Fruit fly (Drosophila melanogaster) whole organism, embryonic: ENCODE data around the gene Or82a.

Experiments
- Ada2b ChIP-seq: fragments of 200-800 bp; sonication (Bioruptor generic); IDR thresholded peaks from 2 replicates; pipeline ENCODE4 v1.3.6; 2022; ENCODE audit warnings: missing biosample characterization, missing genetic modification characterization
- CG11504 ChIP-seq: fragments of 200-800 bp; sonication (Bioruptor generic); optimal IDR thresholded peaks from 3 replicates; lab custom pipeline; 2019; ENCODE audit warnings: missing biosample characterization, mild to moderate bottlenecking, missing genetic modification characterization, moderate library complexity
- CG13894 ChIP-seq: fragments of 200-800 bp; sonication (Bioruptor generic); optimal IDR thresholded peaks from 3 replicates; lab custom pipeline; 2018; ENCODE audit warnings: missing biosample characterization, mild to moderate bottlenecking, missing genetic modification characterization, moderate library complexity
- CG17612 ChIP-seq: fragments of 200-800 bp; sonication (Bioruptor generic); IDR thresholded peaks from 2 replicates; pipeline ENCODE4 v1.3.6; 2022; ENCODE audit warnings: missing biosample characterization, missing genetic modification characterization
- CG33557 ChIP-seq: fragments of 200-800 bp; sonication (Bioruptor generic); optimal IDR thresholded peaks from 2 replicates; lab custom pipeline; 2019; ENCODE audit warnings: missing biosample characterization, mild to moderate bottlenecking, missing genetic modification characterization, moderate library complexity
- CG3726 ChIP-seq: fragments of 200-800 bp; sonication (Bioruptor generic); IDR thresholded peaks from 3 replicates; pipeline ENCODE4, ENCODE4 v1.3.6; 2022; ENCODE audit warnings: missing biosample characterization, missing genetic modification characterization
- CG4328 ChIP-seq: fragments of 200-800 bp; sonication (Bioruptor generic); optimal IDR thresholded peaks from 3 replicates; lab custom pipeline; 2017; ENCODE audit warnings: missing biosample characterization, missing genetic modification reagents, missing genetic modification characterization
- CG4617 ChIP-seq: fragments of 200-800 bp; sonication (Bioruptor generic); optimal IDR thresholded peaks from 3 replicates; lab custom pipeline; 2016; ENCODE audit warnings: missing biosample characterization, missing genetic modification characterization, borderline replicate concordance
- CG6654 ChIP-seq: fragments of 200-800 bp; sonication (Bioruptor generic); optimal IDR thresholded peaks from 2 replicates; lab custom pipeline; 2017; ENCODE audit warnings: missing biosample characterization, mild to moderate bottlenecking, missing genetic modification characterization
- CG7556 ChIP-seq: fragments of 200-800 bp; sonication (Bioruptor generic); optimal IDR thresholded peaks from 2 replicates; lab custom pipeline; 2017; ENCODE audit warnings: missing biosample characterization, mild to moderate bottlenecking, missing genetic modification characterization
- CG7928 ChIP-seq: fragments of 200-800 bp; sonication (Bioruptor generic); optimal IDR thresholded peaks from 2 replicates; lab custom pipeline; 2017; ENCODE audit warnings: missing biosample characterization, mild to moderate bottlenecking, missing genetic modification characterization
- CG9215 ChIP-seq: fragments of 200-800 bp; sonication (Bioruptor generic); IDR thresholded peaks from 2 replicates; pipeline ENCODE4 v1.3.6; 2022; ENCODE audit warnings: missing biosample characterization, missing genetic modification characterization
- CoRest ChIP-seq: fragments of 200-800 bp; sonication (Bioruptor generic); optimal IDR thresholded peaks from 3 replicates; lab custom pipeline; 2018; ENCODE audit warnings: missing biosample characterization, mild to moderate bottlenecking, missing genetic modification characterization, moderate library complexity
- Dbx ChIP-seq: fragments of 200-800 bp; sonication (Bioruptor generic); IDR thresholded peaks from 3 replicates; pipeline ENCODE4 v1.3.6; 2022; ENCODE audit warnings: missing biosample characterization, missing genetic modification characterization
- E2f1 ChIP-seq: fragments of 200-800 bp; sonication (Bioruptor generic); IDR thresholded peaks from 2 replicates; pipeline ENCODE4 v1.3.6; 2022; ENCODE audit warnings: missing biosample characterization, missing genetic modification characterization
- Fer1 ChIP-seq: fragments of 200-800 bp; sonication (Bioruptor generic); optimal IDR thresholded peaks from 2 replicates; lab custom pipeline; 2017; ENCODE audit warnings: missing biosample characterization, mild to moderate bottlenecking, missing genetic modification characterization
- Gug ChIP-seq: fragments of 200-800 bp; sonication (Bioruptor generic); IDR thresholded peaks from 4 replicates; pipeline ENCODE4 v1.3.6; 2022; ENCODE audit warnings: missing biosample characterization, missing genetic modification characterization
- Hey ChIP-seq: fragments of 200-800 bp; sonication (Bioruptor generic); optimal IDR thresholded peaks from 3 replicates; lab custom pipeline; 2018; ENCODE audit warnings: missing biosample characterization, mild to moderate bottlenecking, missing genetic modification characterization
- HmgZ ChIP-seq: fragments of 200-800 bp; sonication (Bioruptor generic); optimal IDR thresholded peaks from 2 replicates; lab custom pipeline; 2018; ENCODE audit warnings: missing biosample characterization, mild to moderate bottlenecking, missing genetic modification characterization
- Hr51 ChIP-seq, 2 experiments: fragments of 200-800 bp; sonication (Bioruptor generic); optimal IDR thresholded peaks; 2 replicates in 1 of 2; 3 replicates in 1 of 2; lab custom pipeline; 2016 to 2018; ENCODE audit warnings: missing biosample characterization in 2 of 2, missing genetic modification characterization in 2 of 2, mild to moderate bottlenecking in 1 of 2, moderate library complexity in 1 of 2
- Meics ChIP-seq: fragments of 200-800 bp; sonication (Bioruptor generic); optimal IDR thresholded peaks from 2 replicates; lab custom pipeline; 2017; ENCODE audit warnings: missing biosample characterization, mild to moderate bottlenecking, missing genetic modification characterization
- NK7.1 ChIP-seq: fragments of 200-800 bp; sonication (Bioruptor generic); optimal IDR thresholded peaks from 3 replicates; lab custom pipeline; 2016; ENCODE audit warnings: missing biosample characterization, missing genetic modification characterization
- Neu2 ChIP-seq: fragments of 200-800 bp; sonication (Bioruptor generic); optimal IDR thresholded peaks from 3 replicates; lab custom pipeline; 2016; ENCODE audit warnings: missing biosample characterization, missing genetic modification characterization, borderline replicate concordance
- Spps ChIP-seq: fragments of 200-800 bp; sonication (Bioruptor generic); optimal IDR thresholded peaks from 2 replicates; lab custom pipeline; 2018; ENCODE audit warnings: missing biosample characterization, mild to moderate bottlenecking, missing genetic modification characterization
- Stat92E ChIP-seq, 3 experiments: fragments of >200 bp in 2 of 3; fragments of 200-800 bp in 1 of 3; sonication (Bioruptor generic) in 1 of 3; optimal IDR thresholded peaks; 2 replicates each; lab custom pipeline; 2017 to 2019; ENCODE audit warnings: missing biosample characterization in 3 of 3, missing genetic modification characterization in 3 of 3, mild to moderate bottlenecking in 1 of 3, moderate library complexity in 1 of 3
- Trl ChIP-seq, 3 experiments: fragments of >200 bp in 2 of 3; fragments of 200-800 bp in 1 of 3; sonication (Bioruptor generic) in 1 of 3; optimal IDR thresholded peaks; 2 replicates in 1 of 3; 3 replicates in 2 of 3; lab custom pipeline; 2016 to 2017; ENCODE audit warnings: missing biosample characterization in 1 of 3, missing genetic modification characterization in 1 of 3
- Vsx1 ChIP-seq: fragments of 200-800 bp; sonication (Bioruptor generic); optimal IDR thresholded peaks from 2 replicates; lab custom pipeline; 2017; ENCODE audit warnings: missing biosample characterization, mild to moderate bottlenecking, missing genetic modification characterization, missing genetic modification reagents
- Xrp1 ChIP-seq: fragments of 200-800 bp; sonication (Bioruptor generic); IDR thresholded peaks from 2 replicates; pipeline ENCODE4 v1.3.6; 2022; ENCODE audit warnings: missing biosample characterization, missing genetic modification characterization
- al ChIP-seq: fragments of 200-800 bp; sonication (Bioruptor generic); IDR thresholded peaks from 2 replicates; pipeline ENCODE4 v1.3.6; 2022; ENCODE audit warnings: missing biosample characterization, missing genetic modification characterization
- bab2 ChIP-seq: fragments of 200-800 bp; sonication (Bioruptor generic); optimal IDR thresholded peaks from 2 replicates; lab custom pipeline; 2016; ENCODE audit warnings: missing biosample characterization, missing genetic modification characterization
- bcd ChIP-seq: fragments of 200-800 bp; sonication (Bioruptor generic); optimal IDR thresholded peaks from 2 replicates; lab custom pipeline; 2017; ENCODE audit warnings: missing biosample characterization, mild to moderate bottlenecking, missing genetic modification characterization
- bsh ChIP-seq, 2 experiments: fragments of 200-800 bp; sonication (Bioruptor generic); optimal IDR thresholded peaks; 2 replicates each; lab custom pipeline; 2017 to 2018; ENCODE audit warnings: mild to moderate bottlenecking in 2 of 2, missing biosample characterization in 2 of 2, missing genetic modification characterization in 2 of 2, moderate library complexity in 1 of 2
- cg ChIP-seq: fragments of 200-800 bp; sonication (Bioruptor generic); optimal IDR thresholded peaks from 3 replicates; lab custom pipeline; 2019; ENCODE audit warnings: missing biosample characterization, mild to moderate bottlenecking, missing genetic modification characterization, moderate library complexity
- chinmo ChIP-seq: fragments of 200-800 bp; sonication (Bioruptor generic); IDR thresholded peaks from 4 replicates; pipeline ENCODE4 v1.3.6; 2022; ENCODE audit warnings: missing biosample characterization, missing genetic modification characterization; ENCODE audit not compliant: partially characterized antibody
- corto ChIP-seq: fragments of 200-800 bp; sonication (Bioruptor generic); optimal IDR thresholded peaks from 2 replicates; lab custom pipeline; 2016; ENCODE audit warnings: missing biosample characterization, mild to moderate bottlenecking, missing genetic modification characterization, moderate library complexity
- dm ChIP-seq: fragments of 200-800 bp; sonication (Bioruptor generic); optimal IDR thresholded peaks from 3 replicates; lab custom pipeline; 2016; ENCODE audit warnings: missing biosample characterization, missing genetic modification characterization
- dysf ChIP-seq: fragments of 200-800 bp; sonication (Bioruptor generic); IDR thresholded peaks from 3 replicates; pipeline ENCODE4 v1.3.6; 2022; ENCODE audit warnings: missing biosample characterization, missing genetic modification characterization
- eve ChIP-seq, 2 experiments: fragments of >200 bp; optimal IDR thresholded peaks; 2 replicates each; lab custom pipeline; 2017; ENCODE audit warnings: missing biosample characterization in 2 of 2, missing genetic modification characterization in 2 of 2
- gcm ChIP-seq: fragments of 200-800 bp; sonication (Bioruptor generic); optimal IDR thresholded peaks from 2 replicates; lab custom pipeline; 2019; ENCODE audit warnings: missing biosample characterization, mild to moderate bottlenecking, missing genetic modification characterization, moderate library complexity
- grau ChIP-seq: fragments of 200-800 bp; optimal IDR thresholded peaks from 3 replicates; lab custom pipeline; 2019; ENCODE audit warnings: missing biosample characterization, mild to moderate bottlenecking, missing genetic modification characterization, moderate library complexity
- gsb-n ChIP-seq: fragments of 200-800 bp; sonication (Bioruptor generic); optimal IDR thresholded peaks from 3 replicates; lab custom pipeline; 2018; ENCODE audit warnings: missing biosample characterization, mild to moderate bottlenecking, missing genetic modification characterization
- jigr1 ChIP-seq: fragments of 200-800 bp; sonication (Bioruptor generic); IDR thresholded peaks from 3 replicates; pipeline ENCODE4 v1.3.6; 2022; ENCODE audit warnings: missing biosample characterization, missing genetic modification characterization
- lov ChIP-seq, 2 experiments: fragments of 200-800 bp in 1 of 2; fragments of >200 bp in 1 of 2; sonication (Bioruptor generic) in 1 of 2; IDR thresholded peaks in 1 of 2; optimal IDR thresholded peaks in 1 of 2; 2 replicates in 1 of 2; 3 replicates in 1 of 2; pipeline versions ENCODE4 v1.3.6 to Lab custom; 2017 to 2022; ENCODE audit warnings: missing biosample characterization in 1 of 2, missing genetic modification characterization in 1 of 2
- mam ChIP-seq: fragments of 200-800 bp; sonication (Bioruptor generic); optimal IDR thresholded peaks from 3 replicates; lab custom pipeline; 2016; ENCODE audit warnings: missing biosample characterization, missing genetic modification characterization
- pzg ChIP-seq: fragments of 200-800 bp; sonication (Bioruptor generic); optimal IDR thresholded peaks from 3 replicates; lab custom pipeline; 2018; ENCODE audit warnings: missing biosample characterization, mild to moderate bottlenecking, missing genetic modification characterization, moderate library complexity
- repo ChIP-seq: fragments of 200-800 bp; sonication (Bioruptor generic); optimal IDR thresholded peaks from 2 replicates; lab custom pipeline; 2016; ENCODE audit warnings: missing biosample characterization, missing genetic modification characterization
- slp2 ChIP-seq: fragments of 200-800 bp; sonication (Bioruptor generic); optimal IDR thresholded peaks from 2 replicates; lab custom pipeline; 2016; ENCODE audit warnings: missing biosample characterization, missing genetic modification characterization
- sob ChIP-seq: fragments of 200-800 bp; sonication (Bioruptor generic); IDR thresholded peaks from 2 replicates; pipeline ENCODE4 v1.3.6; 2022; ENCODE audit warnings: missing biosample characterization, missing genetic modification characterization
- twi ChIP-seq: fragments of 200-800 bp; optimal IDR thresholded peaks from 2 replicates; lab custom pipeline; 2019; ENCODE audit warnings: missing biosample characterization, mild to moderate bottlenecking, missing genetic modification characterization, moderate library complexity

Gene Or82a

dm6 chr3R:4214038-4214437, 42.7 kb upstream of the Or82a start (continued):
- TF ChIP-seq Meics (GFP tag; lab: Kevin White, UChicago), result peak; percentile 57
- peak; percentile 70 for TF ChIP-seq grau
- no peak for TF ChIP-seq cg (GFP tag; lab: Kevin White, UChicago)
- peak; percentile 67 for TF ChIP-seq Fer1 (GFP tag; lab: Kevin White, UChicago)
- TF ChIP-seq Trl (optimal IDR thresholded peaks at IDR 0.05; lab: Kevin White, UChicago), result no peak
- TF ChIP-seq Trl (GFP tag; optimal IDR thresholded peaks at IDR 0.05; lab: Kevin White, UChicago), result peak; percentile 64
- TF ChIP-seq CG7556, result peak; percentile 55
- TF ChIP-seq bsh (GFP tag; optimal IDR thresholded peaks at IDR 0.05; lab: Kevin White, UChicago), result peak; percentile 25 to 76
- TF ChIP-seq Neu2, result no peak
- peak; percentile 55 for TF ChIP-seq CG6654
- TF ChIP-seq NK7.1, result peak; percentile 47
- no peak for TF ChIP-seq CG4328 (GFP tag; lab: Kevin White, UChicago)
- peak; percentile 68 for TF ChIP-seq CoRest (tag; lab: Kevin White, UChicago)
- peak; percentile 66 for TF ChIP-seq mam (GFP tag; lab: Kevin White, UChicago)
- peak; percentile 45 for TF ChIP-seq HmgZ (tag; lab: Kevin White, UChicago)
- peak; percentile 51; the same call in 1 of the 3 replicates for TF ChIP-seq Dbx (GFP tag; lab: Robert Waterston, UW)
- peak; percentile 6 for TF ChIP-seq CG4617 (GFP tag; lab: Kevin White, UChicago)
- TF ChIP-seq twi (tag; lab: Kevin White, UChicago), result no peak
- TF ChIP-seq lov (optimal IDR thresholded peaks at IDR 0.05; lab: Kevin White, UChicago), result no peak
- TF ChIP-seq lov (GFP tag; IDR thresholded peaks at IDR 0.05; lab: Robert Waterston, UW), result peak; percentile 86
- peak; percentile 77 for TF ChIP-seq slp2
- peak; percentile 48 for TF ChIP-seq gsb-n (tag; lab: Kevin White, UChicago)
- TF ChIP-seq al, result peak; percentile 68
- TF ChIP-seq Gug, result peak; percentile 87
- peak; percentile 84 for TF ChIP-seq Xrp1 (GFP tag; lab: Robert Waterston, UW)
- peak; percentile 88 for TF ChIP-seq CG11504
- TF ChIP-seq Vsx1 (GFP tag; lab: Kevin White, UChicago), result peak; percentile 32
- TF ChIP-seq gcm (GFP tag; lab: Kevin White, UChicago), result peak; percentile 37
- no peak for TF ChIP-seq corto (GFP tag; lab: Kevin White, UChicago)
- peak; percentile 69 for TF ChIP-seq CG9215 (GFP tag; lab: Robert Waterston, UW)
- peak; percentile 91 for TF ChIP-seq dysf (GFP tag; lab: Robert Waterston, UW)
- peak; percentile 15 for TF ChIP-seq CG7928
- no peak for TF ChIP-seq Stat92E (GFP tag; optimal IDR thresholded peaks at IDR 0.05; lab: Kevin White, UChicago)
- no peak for TF ChIP-seq CG13894 (tag; lab: Kevin White, UChicago)
- peak; percentile 40 to 85 for TF ChIP-seq Hr51 (GFP tag; optimal IDR thresholded peaks at IDR 0.05; lab: Kevin White, UChicago)
- peak; percentile 16 for TF ChIP-seq Hey (tag; lab: Kevin White, UChicago)
- peak; percentile 74 for TF ChIP-seq bab2 (GFP tag; lab: Kevin White, UChicago)
- TF ChIP-seq eve (GFP tag; optimal IDR thresholded peaks at IDR 0.05; lab: Kevin White, UChicago), result no peak
- peak; percentile 87 for TF ChIP-seq E2f1
- TF ChIP-seq CG33557 (GFP tag; lab: Kevin White, UChicago), result no peak
- peak; percentile 3 for TF ChIP-seq Spps (tag; lab: Kevin White, UChicago)
- peak; percentile 83 for TF ChIP-seq jigr1 (GFP tag; lab: Robert Waterston, UW)
- peak; percentile 91 for TF ChIP-seq Ada2b (GFP tag; lab: Robert Waterston, UW)
- TF ChIP-seq chinmo (GFP tag; lab: Robert Waterston, UW), result no peak
- peak; percentile 76 for TF ChIP-seq bcd (GFP tag; lab: Kevin White, UChicago)
- TF ChIP-seq dm (GFP tag; lab: Kevin White, UChicago), result peak; percentile 62
- peak; percentile 67 for TF ChIP-seq repo (GFP tag; lab: Kevin White, UChicago)
- peak; percentile 80; the same call in 2 of the 3 replicates for TF ChIP-seq CG3726
- no peak for TF ChIP-seq pzg (GFP tag; lab: Kevin White, UChicago)
- TF ChIP-seq CG17612 (GFP tag; lab: Robert Waterston, UW), result peak; percentile 69; the same call in 1 of the 2 replicates
- peak; percentile 87 for TF ChIP-seq sob (GFP tag; lab: Robert Waterston, UW)
